Worm (Caenorhabditis elegans) whole organism, L4/young adult: Measurements from ENCODE around the gene Y39B6A.29.

Source experiments
- W03F9.2 ChIP-seq: fragments of 150-350 bp; optimal IDR thresholded peaks from 2 replicates; lab custom pipeline; 2014; ENCODE audit warnings: missing biosample characterization, missing genetic modification characterization
- dao-5 ChIP-seq: sonication (generic microtip); optimal IDR thresholded peaks from 2 replicates; lab custom pipeline; 2016; ENCODE audit warnings: missing genotype, missing genetic modification characterization, moderate library complexity, missing compliant biosample characterization
- him-1 ChIP-seq: sonication (generic microtip); optimal IDR thresholded peaks from 2 replicates; lab custom pipeline; 2016; ENCODE audit warnings: missing genotype, missing genetic modification reagents, missing genetic modification characterization, missing compliant biosample characterization

DNA sequence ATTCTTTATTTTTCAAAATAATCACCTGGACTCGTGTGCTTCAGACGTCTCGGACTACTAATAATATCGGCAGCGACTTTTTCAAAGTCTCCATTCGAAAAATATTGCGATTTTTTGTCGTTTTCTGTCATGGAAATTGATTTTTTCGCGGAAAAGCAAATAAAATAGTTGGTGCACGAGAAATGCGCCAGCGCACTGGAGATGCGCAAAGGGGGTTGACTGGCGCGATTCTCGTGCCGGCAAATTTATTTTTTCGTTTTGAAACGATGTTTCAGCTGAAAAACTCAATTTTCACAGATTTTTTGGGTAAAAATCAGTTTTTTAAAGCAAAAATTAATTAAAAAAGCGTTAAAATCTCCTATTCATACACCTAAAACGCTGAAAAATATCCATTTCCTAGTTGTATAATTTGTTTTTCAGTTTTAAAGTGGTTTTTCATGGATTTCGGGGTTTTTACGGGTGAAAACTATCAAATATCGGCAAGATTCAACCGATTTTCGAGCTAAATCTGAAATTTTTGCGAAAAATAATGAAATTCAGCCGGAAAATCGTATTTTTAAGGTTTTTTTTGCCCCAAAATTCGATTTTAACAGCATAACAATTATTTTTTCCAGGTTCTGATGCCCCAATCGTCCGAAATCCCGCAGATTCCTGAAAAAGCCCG lies 34.2 kb downstream of the Y39B6A.29 start, which contains the start of the genes reps-1 and Y39B6A.37:
- TF ChIP-seq him-1 (tag; lab: Kevin White, UChicago) (no peak), dao-5 (no peak), W03F9.2 (peak; percentile 42)
